Worm (Caenorhabditis elegans): ENCODE results near the gene cyp-33D3.
A peak's percentile ranks its signal among the peaks of the same experiment; 100 is the strongest.

cyp-33D3 gene

DNA sequence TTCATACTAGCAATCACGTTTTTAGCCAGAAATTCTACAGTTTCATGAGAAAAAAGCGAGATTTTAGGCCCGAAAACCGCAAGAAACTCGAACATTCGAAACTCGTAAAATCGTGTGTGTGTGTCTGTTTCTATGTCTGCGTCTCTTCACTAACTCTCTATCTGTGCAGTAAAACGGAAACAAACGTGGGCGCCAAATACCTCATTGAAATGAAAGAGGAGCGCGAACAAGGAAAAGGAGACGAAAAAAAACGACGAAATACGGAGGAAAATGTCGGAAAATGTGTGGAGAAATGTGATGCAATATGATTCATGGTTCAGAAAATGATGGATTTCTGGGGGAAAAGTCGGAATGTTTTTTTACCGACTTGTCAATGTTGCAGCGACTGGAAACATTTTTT is 31.5 kb upstream of the cyp-33D3 start:
- TF ChIP-seq dmd-6 (GFP tag; IDR thresholded peaks at IDR 0.05) (peak; percentile 21; the same call in 1 of the 2 replicates), mep-1 (tag; optimal IDR thresholded peaks at IDR 0.05) (peak; percentile 39), dve-1 (tag; optimal IDR thresholded peaks at IDR 0.05; ENCODE audit: insufficient read depth) (peak; percentile 56), madf-9 (GFP tag; conservative IDR thresholded peaks at IDR 0.05) (no peak), snpc-1.2 (GFP tag; IDR thresholded peaks at IDR 0.05) (no peak), nhr-28 (tag; optimal IDR thresholded peaks at IDR 0.05) (peak; percentile 49), php-3 (GFP tag; IDR thresholded peaks at IDR 0.05) (0 out of 2 replicates have a peak, but pooled peaks have one; percentile 27), nhr-10 (tag; optimal IDR thresholded peaks at IDR 0.05) (no peak), aha-1 (tag) (peak; percentile 13), mdl-1 (tag; optimal IDR thresholded peaks at IDR 0.05) (peak in 1 of 2 experiments; percentile 21), hlh-11 (tag; optimal IDR thresholded peaks at IDR 0.05) (peak; percentile 29), ceh-82 (tag; optimal IDR thresholded peaks at IDR 0.05) (no peak), pqm-1 (tag; optimal IDR thresholded peaks at IDR 0.05) (peak; percentile 13), lsy-2 (tag; optimal IDR thresholded peaks at IDR 0.05) (peak in 1 of 2 experiments; percentile 38), mxl-3 (GFP tag; optimal IDR thresholded peaks at IDR 0.05) (peak; percentile 61)

ce11 chrV:18859121-18859520 is 22.1 kb upstream of the cyp-33D3 start, which contains the start of gene wars-1:
Gene wars-1 (minus strand): TSS chrV:18859221.
- peak in 1 of 2 experiments; percentile 1 for TF ChIP-seq unc-62 (GFP tag; optimal IDR thresholded peaks at IDR 0.05 in 1 of 2)
- TF ChIP-seq unc-62 (tag; optimal IDR thresholded peaks at IDR 0.05): no peak
- no peak for TF ChIP-seq gei-8 (GFP tag; optimal IDR thresholded peaks at IDR 0.05)

- TF ChIP-seq nhr-28 (tag; optimal IDR thresholded peaks at IDR 0.05) (peak; percentile 6), F10B5.3 (tag; optimal IDR thresholded peaks at IDR 0.05) (no peak)
These were observed 17.8 kb upstream of the cyp-33D3 start for ce11 chrV:18854788-18855187.

DNA sequence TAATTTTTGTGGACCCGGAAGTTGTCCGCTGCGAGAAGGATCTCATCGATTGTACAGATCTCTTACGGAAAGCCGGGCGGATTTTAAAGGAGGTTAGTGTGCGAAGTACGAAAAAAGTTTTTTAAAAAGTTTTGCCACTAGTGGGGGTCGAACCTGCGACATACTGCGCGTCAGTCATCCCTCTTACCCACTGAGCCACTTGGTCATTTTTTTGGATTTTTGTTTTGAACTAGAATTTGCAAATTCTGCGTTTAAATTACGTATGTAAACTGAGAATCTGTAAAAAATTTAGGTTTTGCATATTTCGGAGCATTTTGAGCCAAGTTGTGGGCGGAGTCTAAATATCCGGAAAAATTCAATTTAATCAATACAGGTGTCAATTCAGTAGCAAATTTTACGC is 11.6 kb upstream of the cyp-33D3 start:
- TF ChIP-seq pqm-1 (tag; optimal IDR thresholded peaks at IDR 0.05): no peak
- TF ChIP-seq ceh-20 (GFP tag; IDR thresholded peaks at IDR 0.05): no peak
- no peak for TF ChIP-seq zag-1 (tag; optimal IDR thresholded peaks at IDR 0.05)
- no peak for TF ChIP-seq dpl-1 (GFP tag; optimal IDR thresholded peaks at IDR 0.05)
- TF ChIP-seq aha-1 (tag): no peak
- no peak for TF ChIP-seq lin-15B (tag; optimal IDR thresholded peaks at IDR 0.05)
- no peak for TF ChIP-seq nhr-48 (tag; optimal IDR thresholded peaks at IDR 0.05)
- no peak for TF ChIP-seq nhr-25 (tag; optimal IDR thresholded peaks at IDR 0.05; ENCODE audit: borderline replicate concordance, insufficient read depth)
- no peak for TF ChIP-seq mxl-3 (GFP tag; optimal IDR thresholded peaks at IDR 0.05)
- no peak for TF ChIP-seq T20F7.1 (GFP tag; optimal IDR thresholded peaks at IDR 0.05)
- no peak for TF ChIP-seq Y75B8A.6 (GFP tag; IDR thresholded peaks at IDR 0.05)
- no peak for TF ChIP-seq ceh-28 (tag; optimal IDR thresholded peaks at IDR 0.05)
- TF ChIP-seq tag-97 (GFP tag; IDR thresholded peaks at IDR 0.05): no peak
- no peak for TF ChIP-seq mdt-29 (GFP tag; IDR thresholded peaks at IDR 0.05)
- no peak for TF ChIP-seq T26A8.4 (GFP tag; IDR thresholded peaks at IDR 0.05)
- no peak for TF ChIP-seq nhr-6 (tag; optimal IDR thresholded peaks at IDR 0.05)

- no peak for TF ChIP-seq ceh-82 (tag; optimal IDR thresholded peaks at IDR 0.05)
These were observed 9.5 kb upstream of the cyp-33D3 start, which contains the start of gene nhr-230 for ce11 chrV:18846480-18846879. Gene nhr-230 (plus strand): TSS chrV:18846780.

DNA sequence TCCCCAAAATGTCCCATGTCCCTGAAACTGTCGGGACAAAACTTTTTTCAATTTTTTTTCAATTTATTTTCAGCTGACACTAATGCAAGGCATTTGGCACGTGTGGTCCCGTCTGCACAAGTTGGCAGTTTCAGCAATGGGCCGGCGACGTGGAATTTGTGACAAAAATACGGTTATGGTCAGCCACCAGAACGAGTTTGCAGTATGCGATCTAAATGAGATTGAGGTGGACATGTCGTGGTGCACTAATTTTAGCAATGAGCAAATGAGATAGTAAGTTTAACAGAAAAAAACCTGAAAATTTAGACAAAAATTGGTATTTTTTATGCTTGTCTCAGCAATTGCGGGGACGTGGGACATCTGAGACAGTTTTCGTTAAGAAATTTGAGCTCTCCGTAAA is 5.4 kb upstream of the cyp-33D3 start:
- peak in 1 of 2 experiments; percentile 50 for TF ChIP-seq unc-62 (GFP tag; optimal IDR thresholded peaks at IDR 0.05 in 1 of 2)
- TF ChIP-seq unc-62 (tag; optimal IDR thresholded peaks at IDR 0.05): no peak
- no peak for TF ChIP-seq unc-130 (GFP tag; optimal IDR thresholded peaks at IDR 0.05)
